Worm (Caenorhabditis elegans) whole organism, midembryonic: ENCODE results near the gene srh-178.

Experiments
- T22C8.4 ChIP-seq: fragments of 200-800 bp; sonication (Bioruptor generic); IDR thresholded peaks from 2 replicates; pipeline ENCODE4 v1.3.6; 2022; ENCODE audit warnings: missing genetic modification characterization, missing compliant biosample characterization
- cog-1 ChIP-seq: sonication (generic microtip); optimal IDR thresholded peaks from 2 replicates; lab custom pipeline; 2016; ENCODE audit warnings: missing genetic modification characterization, missing compliant biosample characterization
- flt-1 ChIP-seq: fragments of 200-800 bp; sonication (Bioruptor generic); IDR thresholded peaks from 2 replicates; pipeline ENCODE4 v1.3.6; 2022; ENCODE audit warnings: missing genetic modification characterization, missing compliant biosample characterization
- klf-2 ChIP-seq: fragments of 200-800 bp; sonication (Bioruptor generic); conservative IDR thresholded peaks from 2 replicates; pipeline ENCODE4 v1.3.6; 2022; ENCODE audit warnings: missing genetic modification reagents, missing genetic modification characterization, missing compliant biosample characterization
- med-1 ChIP-seq: sonication (generic microtip); optimal IDR thresholded peaks from 2 replicates; lab custom pipeline; 2017; ENCODE audit warnings: missing genetic modification characterization, mild to moderate bottlenecking, missing compliant biosample characterization, antibody characterized with exemption, missing genetic modification reagents; ENCODE audit not compliant: insufficient read depth
- ref-1 ChIP-seq: fragments of 200-800 bp; sonication (Bioruptor generic); conservative IDR thresholded peaks from 2 replicates; pipeline ENCODE4 v1.3.6; 2022; ENCODE audit warnings: missing genetic modification reagents, missing genetic modification characterization, missing compliant biosample characterization
- tab-1 ChIP-seq: fragments of 200-800 bp; sonication (Bioruptor generic); IDR thresholded peaks from 2 replicates; pipeline ENCODE4 v1.3.6; 2022; ENCODE audit warnings: missing genetic modification characterization, missing compliant biosample characterization
- ztf-23 ChIP-seq: fragments of 200-800 bp; sonication (Bioruptor generic); IDR thresholded peaks from 2 replicates; pipeline ENCODE4 v1.3.6; 2022; ENCODE audit warnings: missing genetic modification reagents, missing genetic modification characterization, missing compliant biosample characterization
- ztf-29 ChIP-seq: fragments of 200-800 bp; sonication (Bioruptor generic); IDR thresholded peaks from 2 replicates; pipeline ENCODE4 v1.3.6; 2022; ENCODE audit warnings: missing genetic modification reagents, missing genetic modification characterization, missing compliant biosample characterization

ce11 chrV:18506772-18507171, 26.6 kb upstream of the srh-178 start:
- no peak for TF ChIP-seq cog-1 (tag; lab: Kevin White, UChicago)
- TF ChIP-seq ref-1, result no peak
- no peak for TF ChIP-seq flt-1
- no peak for TF ChIP-seq ztf-23
- no peak for TF ChIP-seq klf-2
- TF ChIP-seq T22C8.4 (GFP tag; lab: Robert Waterston, UW), result no peak
- TF ChIP-seq med-1, result no peak
- TF ChIP-seq ztf-29 (GFP tag; lab: Robert Waterston, UW), result no peak
- TF ChIP-seq tab-1 (GFP tag; lab: Robert Waterston, UW), result no peak
